Worm (Caenorhabditis elegans) whole organism, L1 larva: ENCODE results near the gene F57F5.3.
"Not testable (repeated sequence)": the region's sequence is repeated elsewhere in the genome, so short reads cannot be mapped to it uniquely, and the experiment has no call there.

Source experiments
- C04F5.9 ChIP-seq: sonication (generic microtip); optimal IDR thresholded peaks from 2 replicates; lab custom pipeline; 2016; ENCODE audit warnings: missing genetic modification characterization, missing compliant biosample characterization
- F16B12.6 ChIP-seq: fragments of 150-350 bp; optimal IDR thresholded peaks from 2 replicates; lab custom pipeline; 2014; ENCODE audit warnings: missing biosample characterization, missing genetic modification characterization
- blmp-1 ChIP-seq: fragments of 150-350 bp; optimal IDR thresholded peaks from 2 replicates; lab custom pipeline; 2014; ENCODE audit warnings: missing biosample characterization, missing genetic modification characterization
- ceh-63 ChIP-seq: fragments of 200-800 bp; sonication (Bioruptor generic); optimal IDR thresholded peaks from 2 replicates; lab custom pipeline; 2018; ENCODE audit warnings: mild to moderate bottlenecking, missing genetic modification characterization, missing compliant biosample characterization
- ceh-8 ChIP-seq: fragments of 200-800 bp; sonication (Bioruptor generic); optimal IDR thresholded peaks from 2 replicates; lab custom pipeline; 2018; ENCODE audit warnings: mild to moderate bottlenecking, missing genetic modification characterization, moderate library complexity, missing compliant biosample characterization
- ces-1 ChIP-seq: fragments of 150-350 bp; optimal IDR thresholded peaks from 2 replicates; lab custom pipeline; 2014; ENCODE audit warnings: missing biosample characterization, missing genetic modification reagents, missing genetic modification characterization
- dsc-1 ChIP-seq: sonication (generic microtip); optimal IDR thresholded peaks from 2 replicates; lab custom pipeline; 2016; ENCODE audit warnings: mild to moderate bottlenecking, missing genetic modification characterization, missing compliant biosample characterization
- efl-1 ChIP-seq, 4 experiments: fragments of 150-350 bp; optimal IDR thresholded peaks in 3 of 4; peaks in 1 of 4; 1 replicate in 1 of 4; 2 replicates in 3 of 4; lab custom pipeline; 2014; ENCODE audit warnings: missing biosample characterization in 2 of 4, missing genetic modification characterization in 2 of 4, missing genetic modification reagents in 2 of 4
- egl-27 ChIP-seq, 2 experiments: fragments of 150-350 bp in 1 of 2; sonication (generic microtip); optimal IDR thresholded peaks; 3 replicates each; lab custom pipeline; 2017 to 2018; ENCODE audit warnings: missing biosample characterization in 2 of 2, missing genetic modification characterization in 2 of 2, missing genetic modification reagents in 2 of 2
- elt-2 ChIP-seq: sonication (generic microtip); optimal IDR thresholded peaks from 2 replicates; lab custom pipeline; 2016; ENCODE audit warnings: missing genetic modification characterization, mild to moderate bottlenecking, inconsistent platforms, missing compliant biosample characterization, missing genetic modification reagents
- elt-3 ChIP-seq, 6 experiments: fragments of 150-350 bp in 1 of 6; sonication (generic microtip); optimal IDR thresholded peaks; 2 replicates each; lab custom pipeline; 2017 to 2018; ENCODE audit warnings: missing biosample characterization in 6 of 6, missing genetic modification characterization in 6 of 6, inconsistent platforms in 1 of 6
- ets-5 ChIP-seq: fragments of 200-800 bp; sonication (Bioruptor generic); IDR thresholded peaks from 2 replicates; pipeline ENCODE4 v1.3.6; 2022; ENCODE audit warnings: missing genetic modification characterization, missing compliant biosample characterization
- fkh-10 ChIP-seq: sonication (generic microtip); optimal IDR thresholded peaks from 2 replicates; lab custom pipeline; 2017; ENCODE audit warnings: missing biosample characterization, missing genetic modification reagents, missing genetic modification characterization
- hpl-2 ChIP-seq: fragments of 150-350 bp; optimal IDR thresholded peaks from 2 replicates; lab custom pipeline; 2014; ENCODE audit warnings: missing biosample characterization, missing genetic modification reagents, missing genetic modification characterization
- isw-1 ChIP-seq: fragments of 200-800 bp; sonication (Bioruptor generic); IDR thresholded peaks from 2 replicates; pipeline ENCODE4 v1.3.6; 2022; ENCODE audit warnings: missing genetic modification characterization, missing compliant biosample characterization
- jun-1 ChIP-seq: fragments of 150-350 bp; optimal IDR thresholded peaks from 2 replicates; lab custom pipeline; 2014; ENCODE audit warnings: missing biosample characterization, missing genetic modification reagents, missing genetic modification characterization
- lin-13 ChIP-seq: fragments of 150-350 bp; optimal IDR thresholded peaks from 2 replicates; lab custom pipeline; 2014; ENCODE audit warnings: missing biosample characterization, missing genetic modification reagents, missing genetic modification characterization
- lin-14 ChIP-seq: fragments of 200-800 bp; sonication (Bioruptor generic); optimal IDR thresholded peaks from 2 replicates; lab custom pipeline; 2018; ENCODE audit warnings: mild to moderate bottlenecking, missing genetic modification characterization, moderate library complexity, missing compliant biosample characterization
- lin-35 ChIP-seq, 2 experiments: fragments of 150-350 bp; optimal IDR thresholded peaks; 2 replicates each; lab custom pipeline; 2014; ENCODE audit warnings: missing biosample characterization in 2 of 2, missing genetic modification characterization in 2 of 2, missing genetic modification reagents in 2 of 2
- nhr-11 ChIP-seq: fragments of 150-350 bp; optimal IDR thresholded peaks from 2 replicates; lab custom pipeline; 2014; ENCODE audit warnings: missing biosample characterization, missing genetic modification characterization
- nhr-20 ChIP-seq: sonication (generic microtip); optimal IDR thresholded peaks from 2 replicates; lab custom pipeline; 2016; ENCODE audit warnings: mild to moderate bottlenecking, missing genetic modification characterization, missing compliant biosample characterization
- nhr-28 ChIP-seq: fragments of 150-350 bp; optimal IDR thresholded peaks from 2 replicates; lab custom pipeline; 2014; ENCODE audit warnings: missing biosample characterization, missing genetic modification characterization
- nhr-71 ChIP-seq: sonication (generic microtip); optimal IDR thresholded peaks from 2 replicates; lab custom pipeline; 2016; ENCODE audit warnings: mild to moderate bottlenecking, missing genetic modification characterization, moderate library complexity, missing compliant biosample characterization
- nhr-76 ChIP-seq: sonication (generic microtip); optimal IDR thresholded peaks from 2 replicates; lab custom pipeline; 2017; ENCODE audit warnings: missing biosample characterization, missing genetic modification characterization
- nhr-77 ChIP-seq: fragments of 150-350 bp; optimal IDR thresholded peaks from 2 replicates; lab custom pipeline; 2014; ENCODE audit warnings: missing biosample characterization, missing genetic modification characterization
- nhr-85 ChIP-seq: sonication (generic microtip); peaks from one replicate; lab custom pipeline; 2016; ENCODE audit warnings: missing genetic modification characterization, inconsistent platforms, missing compliant biosample characterization
- nhr-90 ChIP-seq: sonication (generic microtip); optimal IDR thresholded peaks from 2 replicates; lab custom pipeline; 2016; ENCODE audit warnings: mild to moderate bottlenecking, missing genetic modification characterization, missing compliant biosample characterization; ENCODE audit not compliant: poor library complexity
- pax-3 ChIP-seq: fragments of 200-800 bp; sonication (Bioruptor generic); optimal IDR thresholded peaks from 2 replicates; lab custom pipeline; 2018; ENCODE audit warnings: mild to moderate bottlenecking, missing genetic modification characterization, moderate library complexity, missing compliant biosample characterization
- rnt-1 ChIP-seq: sonication (generic microtip); optimal IDR thresholded peaks from 2 replicates; lab custom pipeline; 2016; ENCODE audit warnings: mild to moderate bottlenecking, missing genetic modification characterization, moderate library complexity, missing compliant biosample characterization
- snu-23 ChIP-seq: sonication (generic microtip); optimal IDR thresholded peaks from 2 replicates; lab custom pipeline; 2016; ENCODE audit warnings: missing genetic modification characterization, missing compliant biosample characterization
- sox-4 ChIP-seq: sonication (generic microtip); optimal IDR thresholded peaks from 2 replicates; lab custom pipeline; 2016; ENCODE audit warnings: missing genetic modification characterization, missing compliant biosample characterization
- sup-37 ChIP-seq: fragments of 200-800 bp; sonication (Bioruptor generic); optimal IDR thresholded peaks from 2 replicates; lab custom pipeline; 2018; ENCODE audit warnings: mild to moderate bottlenecking, missing genetic modification characterization, missing compliant biosample characterization
- swsn-7 ChIP-seq: sonication (generic microtip); optimal IDR thresholded peaks from 2 replicates; lab custom pipeline; 2016; ENCODE audit warnings: missing genetic modification characterization, missing compliant biosample characterization
- tbx-2 ChIP-seq: sonication (generic microtip); optimal IDR thresholded peaks from 2 replicates; lab custom pipeline; 2016; ENCODE audit warnings: missing genetic modification characterization, missing compliant biosample characterization
- tlp-1 ChIP-seq: fragments of 150-350 bp; optimal IDR thresholded peaks from 2 replicates; lab custom pipeline; 2014; ENCODE audit warnings: missing biosample characterization, missing genetic modification characterization
- unc-130 ChIP-seq: fragments of 150-350 bp; optimal IDR thresholded peaks from 2 replicates; lab custom pipeline; 2017; ENCODE audit warnings: missing biosample characterization, missing genetic modification characterization, inconsistent platforms
- unc-30 ChIP-seq: sonication (generic microtip); optimal IDR thresholded peaks from 2 replicates; lab custom pipeline; 2017; ENCODE audit warnings: missing biosample characterization, missing genetic modification characterization
- unc-62 ChIP-seq: fragments of 150-350 bp; optimal IDR thresholded peaks from 2 replicates; lab custom pipeline; 2014; ENCODE audit warnings: missing biosample characterization, missing genetic modification reagents, missing genetic modification characterization
- vab-15 ChIP-seq: sonication (generic microtip); optimal IDR thresholded peaks from 2 replicates; lab custom pipeline; 2017; ENCODE audit warnings: missing genotype, mild to moderate bottlenecking, missing genetic modification characterization, missing compliant biosample characterization
- zag-1 ChIP-seq: fragments of 150-350 bp; optimal IDR thresholded peaks from 2 replicates; lab custom pipeline; 2014; ENCODE audit warnings: missing biosample characterization, missing genetic modification characterization

The F57F5.3 gene

DNA sequence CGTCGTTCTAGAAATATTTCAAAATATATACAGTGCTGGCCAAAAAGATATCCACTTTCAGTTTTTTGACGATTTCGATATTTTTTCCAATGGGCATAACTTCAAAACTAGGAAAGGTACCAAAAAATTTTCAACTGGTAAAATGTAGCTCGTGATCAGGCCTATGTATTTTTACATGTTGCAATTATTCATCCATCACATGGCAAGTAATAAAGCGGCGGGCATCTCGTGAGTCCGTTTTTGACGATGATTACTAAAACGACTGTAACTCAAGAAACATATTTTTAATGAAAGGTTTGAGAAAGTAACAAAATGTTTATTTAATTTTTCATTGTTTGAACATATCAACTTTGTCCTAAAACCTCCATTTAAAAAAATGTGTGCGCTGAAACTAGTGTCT, 13.6 kb upstream of the F57F5.3 start, which contains the start of gene F10C2.3:
Gene F10C2.3 (plus strand): TSS at position 301 of the 400 bp plus-strand sequence.
- TF ChIP-seq C04F5.9, vab-15, nhr-77 (tag; lab: Kevin White, UChicago): not testable (repeated sequence)

DNA sequence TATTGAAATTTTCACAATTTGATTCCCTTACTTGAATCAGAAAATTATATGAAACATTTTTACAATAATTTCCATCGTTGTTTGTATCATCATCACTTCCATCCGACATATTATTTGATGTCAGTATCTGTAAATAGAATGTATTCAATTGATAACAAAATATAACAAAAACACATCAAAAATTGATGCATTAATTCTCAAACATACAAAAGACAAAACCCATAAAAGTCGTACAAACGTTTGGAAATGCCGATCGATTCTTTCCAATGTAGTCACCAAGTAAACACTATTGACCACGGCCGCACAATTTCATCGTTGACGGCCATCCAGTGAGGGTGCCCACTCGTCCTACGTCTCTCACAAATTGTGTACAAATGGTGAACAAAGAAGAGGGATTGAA, 6.9 kb upstream of the F57F5.3 start, which contains the start of gene add-2:
Gene add-2 (minus strand): TSS at position 109 of the 400 bp plus-strand sequence.
- TF ChIP-seq ceh-63 (GFP tag; lab: Kevin White, UChicago) (no peak), elt-2 (tag; lab: Kevin White, UChicago) (peak; percentile 55)

DNA sequence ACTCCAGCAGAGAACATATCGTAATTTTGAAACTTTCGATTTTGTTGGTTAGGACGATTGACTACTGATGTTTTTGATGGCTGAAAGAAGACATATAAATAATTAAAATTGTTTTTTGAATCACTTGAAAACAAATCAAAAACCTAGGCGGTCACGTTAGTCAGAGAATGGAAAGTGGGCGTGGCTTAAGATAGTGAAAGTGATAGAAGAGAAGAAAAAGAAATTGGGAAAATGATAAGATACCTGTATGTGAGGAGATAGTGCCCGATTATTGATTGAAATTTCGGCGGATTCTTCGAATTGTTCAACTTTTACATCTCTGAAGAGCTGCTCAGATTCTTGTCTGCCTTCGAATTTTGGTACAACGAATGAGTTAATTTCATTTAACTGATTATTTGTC, 5.3 kb upstream of the F57F5.3 start:
- TF ChIP-seq vab-15 (tag; lab: Kevin White, UChicago) (no peak), elt-3 (tag; optimal IDR thresholded peaks at IDR 0.05; lab: Kevin White, UChicago) (peak in 5 of 6 experiments; percentile 49 to 94 (median 71)), unc-130 (tag; lab: Kevin White, UChicago) (no peak), unc-30 (no peak), tlp-1 (tag; lab: Kevin White, UChicago) (no peak), zag-1 (tag; lab: Kevin White, UChicago) (no peak), ets-5 (no peak), lin-13 (GFP tag; lab: Kevin White, UChicago) (no peak), lin-14 (GFP tag; lab: Kevin White, UChicago) (peak; percentile 11), ces-1 (GFP tag; lab: Kevin White, UChicago) (no peak), egl-27 (tag; optimal IDR thresholded peaks at IDR 0.05; lab: Kevin White, UChicago) (no peak), isw-1 (no peak), tbx-2 (tag; lab: Kevin White, UChicago) (no peak), nhr-85 (tag; lab: Kevin White, UChicago) (peak; percentile 53), lin-35 (GFP tag; optimal IDR thresholded peaks at IDR 0.05; lab: Kevin White, UChicago) (peak in 1 of 2 experiments; percentile 2), dsc-1 (tag; lab: Kevin White, UChicago) (no peak), unc-62 (no peak), nhr-76 (no peak), jun-1 (tag; lab: Kevin White, UChicago) (no peak), swsn-7 (tag; lab: Kevin White, UChicago) (no peak), ceh-8 (GFP tag; lab: Kevin White, UChicago) (no peak), snu-23 (GFP tag; lab: Kevin White, UChicago) (peak; percentile 10), rnt-1 (tag; lab: Kevin White, UChicago) (no peak), pax-3 (tag; lab: Kevin White, UChicago) (no peak), nhr-90 (tag; lab: Kevin White, UChicago) (no peak), efl-1 (optimal IDR thresholded peaks at IDR 0.05; lab: Kevin White, UChicago) (no peak), efl-1 (GFP tag; optimal IDR thresholded peaks at IDR 0.05 in 1 of 2; lab: Kevin White, UChicago) (peak in 1 of 2 experiments; percentile 86), nhr-11 (tag; lab: Kevin White, UChicago) (no peak), sox-4 (no peak), elt-2 (tag; lab: Kevin White, UChicago) (no peak), nhr-28 (tag; lab: Kevin White, UChicago) (no peak), F16B12.6 (tag; lab: Kevin White, UChicago) (no peak), C04F5.9 (tag; lab: Kevin White, UChicago) (no peak), hpl-2 (no peak), fkh-10 (GFP tag; lab: Kevin White, UChicago) (no peak), nhr-71 (tag; lab: Kevin White, UChicago) (peak; percentile 22), sup-37 (GFP tag; lab: Kevin White, UChicago) (no peak), nhr-20 (tag; lab: Kevin White, UChicago) (peak; percentile 14), blmp-1 (tag; lab: Kevin White, UChicago) (peak; percentile 97)
